Fruit fly (Drosophila melanogaster) whole organism, prepupa: ENCODE data around the gene psd.

ENCODE experiments used
- Blimp-1 ChIP-seq: fragments of 200-800 bp; sonication (Bioruptor generic); optimal IDR thresholded peaks from 3 replicates; lab custom pipeline; 2017; ENCODE audit warnings: missing biosample characterization, missing genetic modification characterization, mild to moderate bottlenecking, moderate library complexity, missing genetic modification reagents
- CG10631 ChIP-seq: fragments of 200-800 bp; sonication (Bioruptor generic); optimal IDR thresholded peaks from 2 replicates; lab custom pipeline; 2016; ENCODE audit warnings: missing biosample characterization, missing genetic modification characterization
- CG10669 ChIP-seq: fragments of 200-800 bp; sonication (Bioruptor generic); optimal IDR thresholded peaks from 3 replicates; lab custom pipeline; 2018; ENCODE audit warnings: missing biosample characterization, mild to moderate bottlenecking, missing genetic modification characterization, moderate library complexity
- CG11762 ChIP-seq: fragments of 200-800 bp; sonication (Bioruptor generic); optimal IDR thresholded peaks from 3 replicates; lab custom pipeline; 2016; ENCODE audit warnings: missing biosample characterization, missing genetic modification characterization; ENCODE audit not compliant: insufficient read depth
- CG15336 ChIP-seq: fragments of 200-800 bp; sonication (Bioruptor generic); IDR thresholded peaks from 2 replicates; pipeline ENCODE4 v1.3.6; 2022; ENCODE audit warnings: missing biosample characterization, missing genetic modification characterization
- CG1621 ChIP-seq: fragments of 200-800 bp; sonication (Bioruptor generic); optimal IDR thresholded peaks from 3 replicates; lab custom pipeline; 2018; ENCODE audit warnings: missing biosample characterization, mild to moderate bottlenecking, missing genetic modification characterization
- CG16779 ChIP-seq: fragments of 200-800 bp; sonication (Bioruptor generic); optimal IDR thresholded peaks from 3 replicates; lab custom pipeline; 2017; ENCODE audit warnings: missing biosample characterization, mild to moderate bottlenecking, missing genetic modification characterization
- CG31627 ChIP-seq: fragments of 200-800 bp; sonication (Bioruptor generic); optimal IDR thresholded peaks from 3 replicates; lab custom pipeline; 2016; ENCODE audit warnings: missing biosample characterization, missing genetic modification characterization
- CG34406 ChIP-seq: fragments of 200-800 bp; sonication (Bioruptor generic); optimal IDR thresholded peaks from 3 replicates; lab custom pipeline; 2016; ENCODE audit warnings: missing biosample characterization, missing genetic modification characterization
- CG4318 ChIP-seq: fragments of 200-800 bp; sonication (Bioruptor generic); optimal IDR thresholded peaks from 3 replicates; lab custom pipeline; 2017; ENCODE audit warnings: missing biosample characterization, mild to moderate bottlenecking, missing genetic modification characterization
- CG6163 ChIP-seq: fragments of 200-800 bp; sonication (Bioruptor generic); IDR thresholded peaks from 3 replicates; pipeline ENCODE4 v1.3.6; 2022; ENCODE audit warnings: missing biosample characterization, missing genetic modification characterization
- CG6276 ChIP-seq: fragments of 200-800 bp; sonication (Bioruptor generic); optimal IDR thresholded peaks from 2 replicates; lab custom pipeline; 2017; ENCODE audit warnings: missing biosample characterization, mild to moderate bottlenecking, missing genetic modification characterization
- CG6792 ChIP-seq: fragments of 200-800 bp; sonication (Bioruptor generic); optimal IDR thresholded peaks from 3 replicates; lab custom pipeline; 2016; ENCODE audit warnings: missing biosample characterization, missing genetic modification characterization
- CG6854 ChIP-seq: fragments of 200-800 bp; sonication (Bioruptor generic); optimal IDR thresholded peaks from 2 replicates; lab custom pipeline; 2017; ENCODE audit warnings: missing biosample characterization, mild to moderate bottlenecking, missing genetic modification characterization
- CG7368 ChIP-seq: fragments of 200-800 bp; sonication (Bioruptor generic); optimal IDR thresholded peaks from 3 replicates; lab custom pipeline; 2016; ENCODE audit warnings: missing biosample characterization, missing genetic modification characterization
- CG8119 ChIP-seq: fragments of 200-800 bp; sonication (Bioruptor generic); IDR thresholded peaks from 3 replicates; pipeline ENCODE4 v1.3.6; 2022; ENCODE audit warnings: missing biosample characterization, missing genetic modification characterization
- CG8632 ChIP-seq: fragments of 200-800 bp; sonication (Bioruptor generic); optimal IDR thresholded peaks from 3 replicates; lab custom pipeline; 2016; ENCODE audit warnings: missing biosample characterization, missing genetic modification characterization
- CG9139 ChIP-seq: fragments of 200-800 bp; sonication (Bioruptor generic); optimal IDR thresholded peaks from 3 replicates; lab custom pipeline; 2017; ENCODE audit warnings: missing biosample characterization, mild to moderate bottlenecking, missing genetic modification characterization
- Eip75B ChIP-seq: fragments of 200-800 bp; sonication (Bioruptor generic); optimal IDR thresholded peaks from 3 replicates; lab custom pipeline; 2016; ENCODE audit warnings: missing biosample characterization, missing genetic modification characterization
- Eip78C ChIP-seq: fragments of 200-800 bp; sonication (Bioruptor generic); peaks from one replicate; lab custom pipeline; 2016; ENCODE audit warnings: missing biosample characterization, missing genetic modification characterization
- Ets21C ChIP-seq: fragments of 200-800 bp; sonication (Bioruptor generic); optimal IDR thresholded peaks from 3 replicates; lab custom pipeline; 2016; ENCODE audit warnings: missing biosample characterization, missing genetic modification characterization
- Ets96B ChIP-seq: fragments of 200-800 bp; optimal IDR thresholded peaks from 2 replicates; lab custom pipeline; 2019; ENCODE audit warnings: missing biosample characterization, mild to moderate bottlenecking, missing genetic modification characterization, moderate library complexity
- Gug ChIP-seq: fragments of 200-800 bp; sonication (Bioruptor generic); IDR thresholded peaks from 2 replicates; pipeline ENCODE4 v1.3.6; 2022; ENCODE audit warnings: missing biosample characterization, missing genetic modification characterization
- Hr38 ChIP-seq: sonication (Bioruptor generic); optimal IDR thresholded peaks from 2 replicates; lab custom pipeline; 2016; ENCODE audit warnings: missing biosample characterization, missing genetic modification characterization
- Hr39 ChIP-seq: fragments of 200-800 bp; sonication (Bioruptor generic); optimal IDR thresholded peaks from 2 replicates; lab custom pipeline; 2016; ENCODE audit warnings: missing biosample characterization, missing genetic modification characterization
- Lpt ChIP-seq: fragments of 200-800 bp; sonication (Bioruptor generic); optimal IDR thresholded peaks from 3 replicates; lab custom pipeline; 2016; ENCODE audit warnings: missing biosample characterization, missing genetic modification characterization
- Met ChIP-seq: fragments of 200-800 bp; sonication (Bioruptor generic); optimal IDR thresholded peaks from 3 replicates; lab custom pipeline; 2016; ENCODE audit warnings: missing biosample characterization, missing genetic modification characterization
- OdsH ChIP-seq: fragments of 200-800 bp; sonication (Bioruptor generic); optimal IDR thresholded peaks from 3 replicates; lab custom pipeline; 2016; ENCODE audit warnings: missing biosample characterization, missing genetic modification characterization
- Smox ChIP-seq: fragments of 200-800 bp; sonication (Bioruptor generic); optimal IDR thresholded peaks from 3 replicates; lab custom pipeline; 2016; ENCODE audit warnings: missing biosample characterization, missing genetic modification characterization
- Sox102F ChIP-seq: fragments of 200-800 bp; sonication (Bioruptor generic); optimal IDR thresholded peaks from 2 replicates; lab custom pipeline; 2016; ENCODE audit warnings: missing biosample characterization, mild to moderate bottlenecking, missing genetic modification characterization
- Sox14 ChIP-seq: fragments of 200-800 bp; sonication (Bioruptor generic); optimal IDR thresholded peaks from 3 replicates; lab custom pipeline; 2016; ENCODE audit warnings: missing biosample characterization, missing genetic modification characterization
- Sox15 ChIP-seq: fragments of 200-800 bp; sonication (Bioruptor generic); optimal IDR thresholded peaks from 3 replicates; lab custom pipeline; 2016; ENCODE audit warnings: missing biosample characterization, missing genetic modification characterization
- cyc ChIP-seq: fragments of 200-800 bp; sonication (Bioruptor generic); optimal IDR thresholded peaks from 3 replicates; lab custom pipeline; 2016; ENCODE audit warnings: missing biosample characterization, missing genetic modification characterization
- dac ChIP-seq: fragments of 200-800 bp; sonication (Bioruptor generic); optimal IDR thresholded peaks from 2 replicates; lab custom pipeline; 2017; ENCODE audit warnings: missing biosample characterization, mild to moderate bottlenecking, missing genetic modification characterization
- dsx ChIP-seq: fragments of 200-800 bp; optimal IDR thresholded peaks from 3 replicates; lab custom pipeline; 2019; ENCODE audit warnings: missing biosample characterization, mild to moderate bottlenecking, missing genetic modification characterization, moderate library complexity; ENCODE audit not compliant: poor library complexity, severe bottlenecking
- eg ChIP-seq: fragments of 200-800 bp; sonication (Bioruptor generic); IDR thresholded peaks from 3 replicates; pipeline ENCODE4 v1.3.6; 2022; ENCODE audit warnings: missing biosample characterization, missing genetic modification characterization
- esn ChIP-seq: fragments of 200-800 bp; sonication (Bioruptor generic); optimal IDR thresholded peaks from 2 replicates; lab custom pipeline; 2016; ENCODE audit warnings: missing biosample characterization, mild to moderate bottlenecking, missing genetic modification characterization, moderate library complexity
- fd59A ChIP-seq: fragments of 200-800 bp; sonication (Bioruptor generic); optimal IDR thresholded peaks from 2 replicates; lab custom pipeline; 2017; ENCODE audit warnings: missing biosample characterization, mild to moderate bottlenecking, missing genetic modification characterization, missing genetic modification reagents
- fd85E ChIP-seq: fragments of 200-800 bp; sonication (Bioruptor generic); optimal IDR thresholded peaks from 3 replicates; lab custom pipeline; 2016; ENCODE audit warnings: missing biosample characterization, missing genetic modification characterization
- lz ChIP-seq: fragments of 200-800 bp; sonication (Bioruptor generic); optimal IDR thresholded peaks from 3 replicates; lab custom pipeline; 2016; ENCODE audit warnings: missing biosample characterization, missing genetic modification characterization
- net ChIP-seq: fragments of 200-800 bp; sonication (Bioruptor generic); optimal IDR thresholded peaks from 3 replicates; lab custom pipeline; 2016; ENCODE audit warnings: missing biosample characterization, missing genetic modification characterization
- salr ChIP-seq, 2 experiments: fragments of 200-800 bp; sonication (Bioruptor generic); optimal IDR thresholded peaks; 3 replicates each; lab custom pipeline; 2016 to 2018; ENCODE audit warnings: missing biosample characterization in 2 of 2, missing genetic modification characterization in 2 of 2, mild to moderate bottlenecking in 1 of 2
- spab ChIP-seq: fragments of 200-800 bp; sonication (Bioruptor generic); optimal IDR thresholded peaks from 2 replicates; lab custom pipeline; 2017; ENCODE audit warnings: missing biosample characterization, mild to moderate bottlenecking, missing genetic modification characterization, missing genetic modification reagents
- ss ChIP-seq, 2 experiments: fragments of 200-800 bp; sonication (Bioruptor generic); optimal IDR thresholded peaks; 2 replicates in 1 of 2; 3 replicates in 1 of 2; lab custom pipeline; 2017 to 2018; ENCODE audit warnings: mild to moderate bottlenecking in 2 of 2, missing biosample characterization in 2 of 2, missing genetic modification characterization in 2 of 2, moderate library complexity in 1 of 2
- svp ChIP-seq: fragments of 200-800 bp; sonication (Bioruptor generic); peaks from one replicate; lab custom pipeline; 2016; ENCODE audit warnings: missing biosample characterization, missing genetic modification characterization
- vri ChIP-seq: fragments of 200-800 bp; sonication (Bioruptor generic); optimal IDR thresholded peaks from 3 replicates; lab custom pipeline; 2016; ENCODE audit warnings: missing biosample characterization, mild to moderate bottlenecking, missing genetic modification characterization

Gene psd

DNA sequence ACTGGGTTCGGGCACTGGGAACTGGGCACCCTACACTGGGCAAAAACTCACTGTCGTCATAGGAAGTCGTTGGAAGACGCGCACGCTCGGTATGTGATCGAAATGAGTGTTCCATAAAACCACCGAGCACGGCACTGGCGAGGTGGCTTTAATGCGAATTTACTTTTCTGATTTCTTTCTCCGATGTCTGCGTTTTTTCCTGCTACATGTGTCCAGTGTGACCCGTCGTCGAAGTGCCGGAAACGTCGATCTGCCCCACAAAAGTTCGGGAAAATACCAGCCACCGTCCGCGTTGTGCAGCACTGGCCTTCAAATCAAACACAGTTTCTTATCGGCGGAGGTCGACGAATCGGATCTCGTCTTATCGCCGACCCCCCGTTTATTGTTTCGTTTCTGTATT, 34.5 kb upstream of the psd start, which contains the start of gene Kdm5:
Gene Kdm5, minus strand, starts transcription at position 255 of the 400 bp plus-strand sequence.
- peak; percentile 45; the same call in 1 of the 2 replicates for TF ChIP-seq CG15336 (GFP tag; lab: Robert Waterston, UW)
- TF ChIP-seq ss (GFP tag; optimal IDR thresholded peaks at IDR 0.05; lab: Kevin White, UChicago), result peak in 1 of 2 experiments; percentile 7
- TF ChIP-seq CG4318, result no peak
- peak; percentile 28 for TF ChIP-seq vri
- TF ChIP-seq CG16779, result no peak
- TF ChIP-seq Eip78C, result peak; percentile 43
- TF ChIP-seq CG6854 (GFP tag; lab: Kevin White, UChicago), result peak; percentile 20
- TF ChIP-seq svp (GFP tag; lab: Kevin White, UChicago), result peak; percentile 96
- peak; percentile 41; the same call in 1 of the 3 replicates for TF ChIP-seq eg (GFP tag; lab: Robert Waterston, UW)
- TF ChIP-seq Eip75B (GFP tag; lab: Kevin White, UChicago), result peak; percentile 17
- TF ChIP-seq Met (GFP tag; lab: Kevin White, UChicago), result peak; percentile 17
- TF ChIP-seq CG6163 (GFP tag; lab: Robert Waterston, UW), result 0 out of 3 replicates have a peak, but pooled peaks have one; percentile 16
- TF ChIP-seq Sox14 (GFP tag; lab: Kevin White, UChicago), result peak; percentile 41
- 0 out of 3 replicates have a peak, but pooled peaks have one; percentile 26 for TF ChIP-seq CG8119 (GFP tag; lab: Robert Waterston, UW)
- no peak for TF ChIP-seq CG10669
- no peak for TF ChIP-seq Hr38 (GFP tag; lab: Kevin White, UChicago)
- peak; percentile 23 for TF ChIP-seq esn (GFP tag; lab: Kevin White, UChicago)

DNA sequence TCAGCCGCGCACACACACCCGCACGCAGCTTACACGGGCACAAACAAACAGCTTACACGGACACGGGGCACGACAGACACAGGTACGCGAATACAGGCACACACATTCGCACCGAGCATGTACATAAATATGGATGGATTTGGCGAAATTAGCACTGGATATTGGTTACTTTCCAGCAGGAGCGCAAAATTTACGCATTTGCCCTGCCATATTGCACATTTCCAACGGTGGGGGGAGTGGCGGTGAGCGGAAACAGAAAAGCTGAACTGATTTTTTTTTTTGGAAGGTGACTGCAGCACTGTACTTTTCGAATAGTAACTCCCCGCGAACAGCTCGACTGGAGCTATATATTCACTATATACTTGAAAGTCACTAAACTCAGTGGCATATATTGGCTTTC, 33.6 kb upstream of the psd start:
- peak; percentile 11; the same call in 1 of the 2 replicates for TF ChIP-seq CG15336 (GFP tag; lab: Robert Waterston, UW)
- TF ChIP-seq Eip78C, result no peak

DNA sequence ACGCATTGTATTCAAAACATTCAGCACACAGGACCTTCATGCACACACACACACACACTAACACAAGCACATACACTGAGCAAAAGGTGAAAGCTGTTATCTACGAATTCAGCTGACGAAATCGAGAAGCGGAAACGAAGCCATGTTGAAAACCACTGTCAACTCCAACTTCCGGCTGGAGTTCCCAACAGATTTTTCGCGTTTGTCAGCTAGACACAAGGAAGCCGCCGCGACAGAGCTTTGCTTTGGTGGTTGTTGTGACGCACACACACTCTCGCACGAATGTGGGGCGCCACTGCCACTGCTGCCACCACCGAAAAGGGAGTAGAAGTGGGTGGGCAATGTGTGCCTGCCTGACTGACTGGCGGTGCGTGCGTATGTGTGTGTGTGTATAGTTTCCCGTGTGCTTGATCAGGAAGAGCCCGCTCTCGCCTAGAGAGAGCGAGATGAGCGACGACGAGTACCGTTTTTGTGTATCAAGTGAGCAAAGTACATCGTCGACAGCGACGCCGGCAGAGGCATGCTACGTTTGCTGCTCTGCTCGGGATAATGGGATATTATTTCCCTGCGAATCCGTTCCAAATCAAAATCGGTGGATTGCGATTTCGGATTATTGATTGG, 33.0 kb upstream of the psd start:
- TF ChIP-seq CG11762 (GFP tag; lab: Kevin White, UChicago), result no peak
- TF ChIP-seq dsx (GFP tag; lab: Kevin White, UChicago), result no peak
- peak; percentile 35; the same call in 1 of the 3 replicates for TF ChIP-seq CG8119 (GFP tag; lab: Robert Waterston, UW)
- no peak for TF ChIP-seq Sox102F (GFP tag; lab: Kevin White, UChicago)
- peak; percentile 50 for TF ChIP-seq Blimp-1 (GFP tag; lab: Kevin White, UChicago)
- TF ChIP-seq CG16779, result no peak
- TF ChIP-seq CG6792 (GFP tag; lab: Kevin White, UChicago), result no peak
- peak; percentile 71 for TF ChIP-seq Eip78C
- peak; percentile 22 for TF ChIP-seq CG6276 (GFP tag; lab: Kevin White, UChicago)
- TF ChIP-seq CG34406 (GFP tag; lab: Kevin White, UChicago), result peak; percentile 29
- TF ChIP-seq vri, result no peak
- TF ChIP-seq CG1621, result peak; percentile 37
- no peak for TF ChIP-seq Lpt (GFP tag; lab: Kevin White, UChicago)
- TF ChIP-seq CG10631 (GFP tag; lab: Kevin White, UChicago), result no peak
- TF ChIP-seq Hr38 (GFP tag; lab: Kevin White, UChicago), result no peak
- no peak for TF ChIP-seq Sox14 (GFP tag; lab: Kevin White, UChicago)
- peak; percentile 16 for TF ChIP-seq fd59A (GFP tag; lab: Kevin White, UChicago)
- peak; percentile 55 for TF ChIP-seq spab (GFP tag; lab: Kevin White, UChicago)
- no peak for TF ChIP-seq Gug (GFP tag; lab: Robert Waterston, UW)
- peak; percentile 44 for TF ChIP-seq CG8632 (GFP tag; lab: Kevin White, UChicago)
- TF ChIP-seq CG4318, result no peak
- no peak for TF ChIP-seq lz (GFP tag; lab: Kevin White, UChicago)
- no peak for TF ChIP-seq CG31627
- TF ChIP-seq Sox15 (GFP tag; lab: Kevin White, UChicago), result no peak
- no peak for TF ChIP-seq Ets96B (tag; lab: Kevin White, UChicago)
- no peak for TF ChIP-seq Ets21C
- no peak for TF ChIP-seq Hr39 (GFP tag; lab: Kevin White, UChicago)
- TF ChIP-seq CG9139 (GFP tag; lab: Kevin White, UChicago), result peak; percentile 57
- TF ChIP-seq fd85E, result no peak
- TF ChIP-seq cyc (GFP tag; lab: Kevin White, UChicago), result no peak
- TF ChIP-seq OdsH (GFP tag; lab: Kevin White, UChicago), result no peak
- TF ChIP-seq dac, result no peak
- no peak for TF ChIP-seq Smox (GFP tag; lab: Kevin White, UChicago)
- TF ChIP-seq esn (GFP tag; lab: Kevin White, UChicago), result peak; percentile 45
- peak; percentile 12 for TF ChIP-seq CG7368 (GFP tag; lab: Kevin White, UChicago)
- TF ChIP-seq net (GFP tag; lab: Kevin White, UChicago), result no peak
- peak in 1 of 2 experiments; percentile 8 for TF ChIP-seq salr (GFP tag; optimal IDR thresholded peaks at IDR 0.05; lab: Kevin White, UChicago)
